Worm (Caenorhabditis elegans): ENCODE data around the gene atg-16.1.

DNA sequence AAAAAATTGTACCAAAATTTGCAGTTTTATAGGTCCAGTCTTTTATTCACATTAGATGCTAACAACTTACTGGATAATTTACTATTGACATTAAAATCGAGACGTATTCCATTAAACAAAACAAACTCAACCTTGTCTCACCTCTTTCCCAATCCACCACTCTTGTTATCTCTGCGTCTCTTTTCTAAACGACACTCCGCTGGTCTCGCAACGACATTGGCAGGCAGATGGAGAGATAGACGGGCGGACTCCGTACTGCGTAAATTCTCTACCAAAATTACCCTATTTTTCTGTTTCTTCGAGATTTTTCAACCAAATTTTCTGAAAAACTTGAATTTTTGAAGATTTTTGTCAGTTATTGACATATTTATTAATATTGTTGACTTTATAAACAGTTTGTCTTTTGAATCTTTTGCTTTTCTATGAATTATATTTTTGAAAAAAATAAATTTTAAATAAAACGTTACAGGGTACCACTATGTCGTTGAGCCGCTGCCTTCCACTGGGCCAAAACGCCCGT, 7.1 kb upstream of the atg-16.1 start, which contains the start of gene asb-2:
- no peak for TF ChIP-seq hmbx-1 (tag; optimal IDR thresholded peaks at IDR 0.05)
- no peak for TF ChIP-seq hnd-1 (tag; optimal IDR thresholded peaks at IDR 0.05)
- no peak for TF ChIP-seq tbx-37 (GFP tag; conservative IDR thresholded peaks at IDR 0.05)
- no peak for TF ChIP-seq pes-1 (GFP tag; IDR thresholded peaks at IDR 0.05)
- TF ChIP-seq ama-1 (optimal IDR thresholded peaks at IDR 0.05) = no peak
- no peak for TF ChIP-seq aly-1 (tag; optimal IDR thresholded peaks at IDR 0.05)
- TF ChIP-seq scrt-1 (GFP tag; IDR thresholded peaks at IDR 0.05) = no peak
- TF ChIP-seq ceh-36 (tag; optimal IDR thresholded peaks at IDR 0.05) = no peak
- no peak for TF ChIP-seq tra-4 (tag; optimal IDR thresholded peaks at IDR 0.05)
- no peak for TF ChIP-seq flt-1 (GFP tag; IDR thresholded peaks at IDR 0.05)
